Worm (Caenorhabditis elegans): ENCODE data around the gene dsh-2.

dsh-2 gene

ce11 chrII:5105020-5105419, 24.0 kb upstream of the dsh-2 start (continued):
- TF ChIP-seq nhr-28 (tag; optimal IDR thresholded peaks at IDR 0.05) (no peak), mef-2 (tag; optimal IDR thresholded peaks at IDR 0.05) (no peak), unc-130 (tag; optimal IDR thresholded peaks at IDR 0.05) (peak; percentile 36), F16B12.6 (tag; optimal IDR thresholded peaks at IDR 0.05) (peak; percentile 31), hlh-17 (GFP tag; optimal IDR thresholded peaks at IDR 0.05; ENCODE audit: borderline replicate concordance) (no peak), egl-27 (tag; optimal IDR thresholded peaks at IDR 0.05) (peak in 1 of 2 experiments; percentile 31), tlp-1 (tag; optimal IDR thresholded peaks at IDR 0.05) (no peak), mep-1 (tag; optimal IDR thresholded peaks at IDR 0.05) (peak; percentile 78)

ce11 chrII:5103784-5104457, 22.9 kb upstream of the dsh-2 start, which contains the start of the genes C04G6.11 and mpk-2:
C04G6.11 (minus strand) TSS chrII:5103834.
mpk-2 (plus strand) TSS chrII:5104118.
- TF ChIP-seq mdl-1 (tag; optimal IDR thresholded peaks at IDR 0.05): no peak
- TF ChIP-seq lin-35 (GFP tag; optimal IDR thresholded peaks at IDR 0.05): peak in 1 of 2 experiments; percentile 9
- no peak for TF ChIP-seq swsn-7 (tag; optimal IDR thresholded peaks at IDR 0.05)
- TF ChIP-seq blmp-1 (tag; optimal IDR thresholded peaks at IDR 0.05): peak; percentile 12
- no peak for TF ChIP-seq pqm-1 (tag; optimal IDR thresholded peaks at IDR 0.05)
- TF ChIP-seq aly-2 (tag; optimal IDR thresholded peaks at IDR 0.05): no peak
- TF ChIP-seq elt-2 (tag; optimal IDR thresholded peaks at IDR 0.05): peak; percentile 95

ce11 chrII:5103189-5103588, 22.2 kb upstream of the dsh-2 start:
- TF ChIP-seq lin-14 (GFP tag; optimal IDR thresholded peaks at IDR 0.05) (peak; percentile 62), F16B12.6 (tag; optimal IDR thresholded peaks at IDR 0.05) (no peak), isw-1 (GFP tag; IDR thresholded peaks at IDR 0.05) (no peak), efl-1 (optimal IDR thresholded peaks at IDR 0.05) (no peak), efl-1 (GFP tag; optimal IDR thresholded peaks at IDR 0.05 in 1 of 2) (no peak), lin-15B (tag; optimal IDR thresholded peaks at IDR 0.05) (no peak), mef-2 (tag; optimal IDR thresholded peaks at IDR 0.05) (no peak), jun-1 (tag; optimal IDR thresholded peaks at IDR 0.05) (no peak), nhr-85 (tag) (peak; percentile 81), ceh-82 (tag; optimal IDR thresholded peaks at IDR 0.05) (no peak), nhr-71 (tag; optimal IDR thresholded peaks at IDR 0.05) (no peak), blmp-1 (tag; optimal IDR thresholded peaks at IDR 0.05) (peak; percentile 48), elt-2 (tag; optimal IDR thresholded peaks at IDR 0.05) (no peak), dpl-1 (GFP tag; optimal IDR thresholded peaks at IDR 0.05) (peak in 1 of 3 experiments; percentile 6), lsy-2 (tag; optimal IDR thresholded peaks at IDR 0.05) (no peak), nhr-77 (tag; optimal IDR thresholded peaks at IDR 0.05) (no peak)

ce11 chrII:5101701-5102100, 20.7 kb upstream of the dsh-2 start, which contains the start of the genes idpb-3 and idpb-1:
idpb-3 (minus strand) TSS chrII:5101801.
idpb-1 (plus strand) TSS chrII:5101984.
- TF ChIP-seq fos-1 (tag; optimal IDR thresholded peaks at IDR 0.05) (no peak), efl-1 (optimal IDR thresholded peaks at IDR 0.05) (no peak), efl-1 (GFP tag; optimal IDR thresholded peaks at IDR 0.05 in 1 of 2) (peak in 1 of 2 experiments; percentile 53)

ce11 chrII:5099649-5100048, 18.7 kb upstream of the dsh-2 start, which contains the start of gene C04G6.6:
C04G6.6 (minus strand) TSS chrII:5099749.
- no peak for TF ChIP-seq lin-39 (tag; optimal IDR thresholded peaks at IDR 0.05)

- TF ChIP-seq snu-23 (GFP tag; optimal IDR thresholded peaks at IDR 0.05) (no peak), nhr-90 (tag; optimal IDR thresholded peaks at IDR 0.05; ENCODE audit: poor library complexity) (no peak), fkh-8 (tag; optimal IDR thresholded peaks at IDR 0.05) (no peak), egl-27 (tag; optimal IDR thresholded peaks at IDR 0.05) (no peak), lsy-2 (tag; optimal IDR thresholded peaks at IDR 0.05) (no peak), nhr-76 (tag; optimal IDR thresholded peaks at IDR 0.05) (no peak), aha-1 (tag; optimal IDR thresholded peaks at IDR 0.05) (no peak), nhr-28 (tag; optimal IDR thresholded peaks at IDR 0.05) (no peak), lin-39 (tag; optimal IDR thresholded peaks at IDR 0.05) (no peak), lin-15B (tag; optimal IDR thresholded peaks at IDR 0.05) (no peak), pax-3 (tag; optimal IDR thresholded peaks at IDR 0.05) (no peak), tbx-2 (tag; optimal IDR thresholded peaks at IDR 0.05) (no peak), ets-5 (GFP tag; IDR thresholded peaks at IDR 0.05) (no peak), ceh-8 (GFP tag; optimal IDR thresholded peaks at IDR 0.05) (no peak), nhr-19 (GFP tag; conservative IDR thresholded peaks at IDR 0.05) (no peak), ceh-88 (GFP tag; IDR thresholded peaks at IDR 0.05) (no peak), skn-1 (tag; optimal IDR thresholded peaks at IDR 0.05) (no peak)
These were observed 18.1 kb upstream of the dsh-2 start for ce11 chrII:5099034-5099433.
